Worm (Caenorhabditis elegans) whole organism, mixed stage, embryonic: Measurements from ENCODE around the gene F22E5.23.
"Not testable (repeated sequence)": the region's sequence is repeated elsewhere in the genome, so short reads cannot be mapped to it uniquely, and the experiment has no call there.

Source experiments
- M03D4.4 ChIP-seq: sonication (generic microtip); optimal IDR thresholded peaks from 2 replicates; lab custom pipeline; 2017; ENCODE audit warnings: mild to moderate bottlenecking, missing genetic modification characterization, missing compliant biosample characterization
- bed-3 ChIP-seq: fragments of 200-800 bp; sonication (Bioruptor generic); optimal IDR thresholded peaks from 3 replicates; lab custom pipeline; 2018; ENCODE audit warnings: mild to moderate bottlenecking, missing genetic modification characterization, moderate library complexity, missing compliant biosample characterization
- blmp-1 ChIP-seq: fragments of 150-350 bp; optimal IDR thresholded peaks from 2 replicates; lab custom pipeline; 2014; ENCODE audit warnings: missing biosample characterization, missing genetic modification characterization
- ceh-39 ChIP-seq: fragments of 150-350 bp; optimal IDR thresholded peaks from 2 replicates; lab custom pipeline; 2014; ENCODE audit warnings: missing biosample characterization, missing genetic modification characterization
- ceh-43 ChIP-seq: fragments of 200-800 bp; sonication (Bioruptor generic); optimal IDR thresholded peaks from 2 replicates; lab custom pipeline; 2018; ENCODE audit warnings: mild to moderate bottlenecking, missing genetic modification characterization, moderate library complexity, missing compliant biosample characterization
- ceh-83 ChIP-seq: fragments of 200-800 bp; sonication (Bioruptor generic); optimal IDR thresholded peaks from 2 replicates; lab custom pipeline; 2018; ENCODE audit warnings: mild to moderate bottlenecking, missing genetic modification characterization, missing compliant biosample characterization
- ces-1 ChIP-seq: fragments of 150-350 bp; optimal IDR thresholded peaks from 2 replicates; lab custom pipeline; 2014; ENCODE audit warnings: missing biosample characterization, missing genetic modification reagents, missing genetic modification characterization
- cnd-1 ChIP-seq: fragments of 200-800 bp; sonication (Bioruptor generic); optimal IDR thresholded peaks from 2 replicates; lab custom pipeline; 2018; ENCODE audit warnings: mild to moderate bottlenecking, missing genetic modification characterization, missing compliant biosample characterization
- drap-1 ChIP-seq: fragments of 200-800 bp; sonication (Bioruptor generic); optimal IDR thresholded peaks from 3 replicates; lab custom pipeline; 2018; ENCODE audit warnings: mild to moderate bottlenecking, missing genetic modification characterization, missing compliant biosample characterization
- elt-1 ChIP-seq: sonication (generic microtip); optimal IDR thresholded peaks from 2 replicates; lab custom pipeline; 2017; ENCODE audit warnings: missing genetic modification characterization, mild to moderate bottlenecking, missing compliant biosample characterization, antibody characterized with exemption, moderate library complexity, borderline replicate concordance; ENCODE audit not compliant: insufficient read depth
- elt-3 ChIP-seq: fragments of 150-350 bp; optimal IDR thresholded peaks from 2 replicates; lab custom pipeline; 2014; ENCODE audit warnings: missing biosample characterization, missing genetic modification characterization
- ham-2 ChIP-seq: fragments of 200-800 bp; sonication (Bioruptor generic); optimal IDR thresholded peaks from 2 replicates; lab custom pipeline; 2018; ENCODE audit warnings: mild to moderate bottlenecking, missing genetic modification characterization, missing compliant biosample characterization
- hlh-1 ChIP-seq: fragments of 150-350 bp; optimal IDR thresholded peaks from 2 replicates; lab custom pipeline; 2014; ENCODE audit warnings: missing biosample characterization, missing genetic modification reagents, missing genetic modification characterization
- lin-13 ChIP-seq: fragments of 150-350 bp; optimal IDR thresholded peaks from 2 replicates; lab custom pipeline; 2014; ENCODE audit warnings: missing biosample characterization, missing genetic modification characterization
- lin-32 ChIP-seq: fragments of 200-800 bp; sonication (Bioruptor generic); optimal IDR thresholded peaks from 2 replicates; lab custom pipeline; 2018; ENCODE audit warnings: mild to moderate bottlenecking, missing genetic modification characterization, missing compliant biosample characterization
- lsy-2 ChIP-seq: fragments of 150-350 bp; optimal IDR thresholded peaks from 2 replicates; lab custom pipeline; 2014; ENCODE audit warnings: missing biosample characterization, missing genetic modification characterization
- mab-5 ChIP-seq: fragments of 150-350 bp; optimal IDR thresholded peaks from 2 replicates; lab custom pipeline; 2014; ENCODE audit warnings: missing biosample characterization, missing genetic modification characterization
- mep-1 ChIP-seq: fragments of 150-350 bp; optimal IDR thresholded peaks from 2 replicates; lab custom pipeline; 2017; ENCODE audit warnings: missing biosample characterization, missing genetic modification reagents, missing genetic modification characterization, inconsistent platforms
- mls-2 ChIP-seq: sonication (generic microtip); optimal IDR thresholded peaks from 2 replicates; lab custom pipeline; 2016; ENCODE audit warnings: mild to moderate bottlenecking, missing genetic modification characterization, moderate library complexity, missing compliant biosample characterization
- nhr-12 ChIP-seq: fragments of 150-350 bp; optimal IDR thresholded peaks from 2 replicates; lab custom pipeline; 2014; ENCODE audit warnings: missing biosample characterization, missing genetic modification characterization
- nhr-2 ChIP-seq: fragments of 150-350 bp; optimal IDR thresholded peaks from 2 replicates; lab custom pipeline; 2014; ENCODE audit warnings: missing biosample characterization, missing genetic modification characterization
- nhr-237 ChIP-seq: fragments of 150-350 bp; optimal IDR thresholded peaks from 2 replicates; lab custom pipeline; 2014; ENCODE audit warnings: missing biosample characterization, missing genetic modification characterization
- nhr-28 ChIP-seq: fragments of 150-350 bp; optimal IDR thresholded peaks from 2 replicates; lab custom pipeline; 2014; ENCODE audit warnings: missing biosample characterization, missing genetic modification characterization
- nhr-76 ChIP-seq: sonication (generic microtip); optimal IDR thresholded peaks from 2 replicates; lab custom pipeline; 2017; ENCODE audit warnings: missing biosample characterization, missing genetic modification characterization
- pha-4 ChIP-seq: fragments of 150-350 bp; optimal IDR thresholded peaks from 2 replicates; lab custom pipeline; 2018; ENCODE audit warnings: missing biosample characterization, missing genetic modification reagents, missing genetic modification characterization
- sem-2 ChIP-seq: fragments of 200-800 bp; sonication (Bioruptor generic); optimal IDR thresholded peaks from 2 replicates; lab custom pipeline; 2018; ENCODE audit warnings: mild to moderate bottlenecking, missing genetic modification characterization, missing compliant biosample characterization
- snpc-4 ChIP-seq: fragments of 150-350 bp; optimal IDR thresholded peaks from 2 replicates; lab custom pipeline; 2014; ENCODE audit warnings: missing biosample characterization, missing genetic modification characterization
- sptf-1 ChIP-seq: sonication (generic microtip); optimal IDR thresholded peaks from 2 replicates; lab custom pipeline; 2017; ENCODE audit warnings: mild to moderate bottlenecking, missing genetic modification characterization, moderate library complexity, missing compliant biosample characterization
- tbx-8 ChIP-seq: fragments of 200-800 bp; sonication (Bioruptor generic); optimal IDR thresholded peaks from 2 replicates; lab custom pipeline; 2018; ENCODE audit warnings: mild to moderate bottlenecking, missing genetic modification characterization, moderate library complexity, missing compliant biosample characterization
- unc-120 ChIP-seq: sonication (generic microtip); optimal IDR thresholded peaks from 2 replicates; lab custom pipeline; 2017; ENCODE audit warnings: missing genetic modification characterization, missing compliant biosample characterization; ENCODE audit not compliant: poor library complexity, severe bottlenecking
- unc-39 ChIP-seq: fragments of 150-350 bp; optimal IDR thresholded peaks from 2 replicates; lab custom pipeline; 2014; ENCODE audit warnings: missing biosample characterization, missing genetic modification characterization
- zip-8 ChIP-seq: fragments of 150-350 bp; optimal IDR thresholded peaks from 2 replicates; lab custom pipeline; 2014; ENCODE audit warnings: missing biosample characterization, missing genetic modification characterization

Gene F22E5.23

ce11 chrII:2640982-2641381, at the start of gene F22E5.23:
TSS of gene F22E5.23 (plus strand) at chrII:2641282.
- TF ChIP-seq nhr-237 (no peak), unc-120 (tag; lab: Kevin White, UChicago) (no peak)

ce11 chrII:2600176-2600575, 40.9 kb upstream of the F22E5.23 start, which contains the start of gene F33H12.1:
TSS of gene F33H12.1 (plus strand) at chrII:2600476.
- TF ChIP-seq mep-1 (tag; lab: Kevin White, UChicago); ceh-83 (GFP tag; lab: Kevin White, UChicago); ceh-39 (tag; lab: Kevin White, UChicago): not testable (repeated sequence)

ce11 chrII:2600931-2601330, 40.2 kb upstream of the F22E5.23 start:
- TF ChIP-seq cnd-1 = no peak
- TF ChIP-seq ceh-43 (GFP tag; lab: Kevin White, UChicago) = no peak
- no peak for TF ChIP-seq bed-3 (GFP tag; lab: Kevin White, UChicago)
- TF ChIP-seq mep-1 (tag; lab: Kevin White, UChicago) = no peak
- TF ChIP-seq blmp-1 (tag; lab: Kevin White, UChicago) = no peak
- TF ChIP-seq zip-8 (tag; lab: Kevin White, UChicago) = no peak
- TF ChIP-seq unc-39 (tag; lab: Kevin White, UChicago) = no peak
- TF ChIP-seq mls-2 (tag; lab: Kevin White, UChicago) = no peak
- TF ChIP-seq lin-32 = no peak
- no peak for TF ChIP-seq snpc-4 (tag; lab: Kevin White, UChicago)
- TF ChIP-seq pha-4 (tag; lab: Kevin White, UChicago) = no peak
- no peak for TF ChIP-seq nhr-76
- no peak for TF ChIP-seq M03D4.4
- TF ChIP-seq ces-1 = no peak
- no peak for TF ChIP-seq tbx-8 (GFP tag; lab: Kevin White, UChicago)
- TF ChIP-seq sptf-1 (tag; lab: Kevin White, UChicago) = no peak
- TF ChIP-seq ham-2 (GFP tag; lab: Kevin White, UChicago) = no peak
- no peak for TF ChIP-seq nhr-237
- no peak for TF ChIP-seq drap-1 (GFP tag; lab: Kevin White, UChicago)
- no peak for TF ChIP-seq elt-3 (tag; lab: Kevin White, UChicago)
- TF ChIP-seq, all 35 proteins: peak for 0

DNA sequence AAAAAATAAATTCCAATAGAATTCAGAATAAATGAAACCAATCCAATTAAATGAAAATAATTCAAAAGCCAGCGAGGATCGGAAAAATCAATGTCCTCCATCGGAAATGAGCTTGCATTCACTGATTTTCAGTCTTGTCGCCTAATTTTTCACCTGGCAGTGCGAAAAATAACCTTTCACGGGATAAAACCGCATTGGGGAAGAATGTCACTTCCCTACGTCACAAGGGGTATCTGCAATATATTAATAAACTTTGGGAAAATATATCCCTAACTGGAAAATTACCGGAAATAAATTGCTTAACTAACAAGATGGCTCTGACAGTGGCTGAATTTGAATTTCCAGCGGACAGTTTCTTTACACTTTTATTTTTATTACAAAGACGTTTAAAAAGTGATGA, 35.8 kb upstream of the F22E5.23 start, which contains the start of gene sri-77:
Gene sri-77 (minus strand): TSS at position 101 of the 400 bp plus-strand sequence.
- TF ChIP-seq mab-5 (tag; lab: Kevin White, UChicago) = no peak
- no peak for TF ChIP-seq tbx-8 (GFP tag; lab: Kevin White, UChicago)
- no peak for TF ChIP-seq mep-1 (tag; lab: Kevin White, UChicago)
- TF ChIP-seq nhr-76 = no peak
- TF ChIP-seq zip-8 (tag; lab: Kevin White, UChicago) = no peak
- TF ChIP-seq mls-2 (tag; lab: Kevin White, UChicago) = no peak
- no peak for TF ChIP-seq ceh-83 (GFP tag; lab: Kevin White, UChicago)
- TF ChIP-seq lin-13 (tag; lab: Kevin White, UChicago) = no peak
- TF ChIP-seq lsy-2 (tag; lab: Kevin White, UChicago) = no peak
- TF ChIP-seq elt-3 (tag; lab: Kevin White, UChicago) = no peak
- TF ChIP-seq nhr-28 = no peak
- TF ChIP-seq nhr-12 = no peak
- TF ChIP-seq unc-120 (tag; lab: Kevin White, UChicago) = no peak
- TF ChIP-seq pha-4 (tag; lab: Kevin White, UChicago) = no peak
- TF ChIP-seq sem-2 (GFP tag; lab: Kevin White, UChicago) = no peak
- TF ChIP-seq ces-1 = no peak
- TF ChIP-seq, all 35 proteins: peak for 0

- no peak for TF ChIP-seq bed-3 (GFP tag; lab: Kevin White, UChicago)
- TF ChIP-seq ceh-39 (tag; lab: Kevin White, UChicago) = no peak
- TF ChIP-seq nhr-12 = no peak
- no peak for TF ChIP-seq hlh-1 (tag; lab: Kevin White, UChicago)
- TF ChIP-seq nhr-76 = no peak
- no peak for TF ChIP-seq snpc-4 (tag; lab: Kevin White, UChicago)
- no peak for TF ChIP-seq M03D4.4
- TF ChIP-seq lsy-2 (tag; lab: Kevin White, UChicago) = no peak
- no peak for TF ChIP-seq nhr-2 (tag; lab: Kevin White, UChicago)
- no peak for TF ChIP-seq nhr-28
- no peak for TF ChIP-seq lin-13 (tag; lab: Kevin White, UChicago)
- TF ChIP-seq mab-5 (tag; lab: Kevin White, UChicago) = no peak
- no peak for TF ChIP-seq sem-2 (GFP tag; lab: Kevin White, UChicago)
- no peak for TF ChIP-seq zip-8 (tag; lab: Kevin White, UChicago)
- no peak for TF ChIP-seq elt-3 (tag; lab: Kevin White, UChicago)
- TF ChIP-seq ces-1 = no peak
- no peak for TF ChIP-seq elt-1 (tag; lab: Kevin White, UChicago)
These were observed 30.7 kb upstream of the F22E5.23 start, which contains the start of gene sri-38 for ce11 chrII:2610202-2610912. TSS of gene sri-38 (plus strand) at chrII:2610862.
